Worm (Caenorhabditis elegans): Measurements from ENCODE around the gene R11D1.3.

DNA sequence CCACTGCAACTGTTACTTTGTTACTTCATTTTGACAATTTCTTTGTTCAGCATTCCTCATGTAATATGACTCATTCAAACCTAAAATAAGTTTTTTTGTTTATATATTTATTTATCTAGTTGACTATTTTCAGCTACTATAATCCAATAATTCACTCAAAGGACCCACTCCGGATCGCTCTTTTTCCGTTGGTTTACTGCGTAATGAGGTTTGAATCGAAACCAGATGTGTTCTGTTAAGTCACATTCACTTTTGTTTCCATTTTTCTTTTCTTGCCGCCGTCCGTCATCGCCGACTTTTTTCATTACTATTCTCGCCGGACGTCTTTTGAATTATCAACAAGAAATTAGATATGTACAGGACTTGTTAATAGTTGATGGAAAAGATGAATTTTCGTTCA, 48.5 kb downstream of the R11D1.3 start:
- no peak for TF ChIP-seq him-1 (tag; optimal IDR thresholded peaks at IDR 0.05)
- TF ChIP-seq dao-5 (tag; optimal IDR thresholded peaks at IDR 0.05): no peak

Data from whole organism, L4/young adult.